Worm (Caenorhabditis elegans): ENCODE measurements around the gene math-41.

ce11 chrII:1786209-1786608 lies 38.2 kb upstream of the math-41 start, which contains the start of gene C08F1.10:
- TF ChIP-seq unc-62 (GFP tag; optimal IDR thresholded peaks at IDR 0.05) (no peak), pha-4 (tag; optimal IDR thresholded peaks at IDR 0.05) (no peak), blmp-1 (tag; optimal IDR thresholded peaks at IDR 0.05) (no peak), unc-120 (tag; optimal IDR thresholded peaks at IDR 0.05; ENCODE audit: poor library complexity, severe bottlenecking) (no peak), mep-1 (tag; optimal IDR thresholded peaks at IDR 0.05) (no peak), nhr-76 (tag; optimal IDR thresholded peaks at IDR 0.05) (no peak), ztf-11 (tag; optimal IDR thresholded peaks at IDR 0.05) (no peak), ces-1 (GFP tag; optimal IDR thresholded peaks at IDR 0.05) (no peak), nhr-237 (tag; optimal IDR thresholded peaks at IDR 0.05) (no peak), elt-1 (tag; optimal IDR thresholded peaks at IDR 0.05; ENCODE audit: borderline replicate concordance, insufficient read depth) (no peak), snpc-4 (tag; optimal IDR thresholded peaks at IDR 0.05) (no peak)
